Worm (Caenorhabditis elegans): ENCODE results near the gene abf-6.

Gene abf-6

ce11 chrX:12761778-12762177 is 32.1 kb upstream of the abf-6 start, which contains the start of gene cept-1:
cept-1 (plus strand) TSS chrX:12762078.
- TF ChIP-seq pes-1 (GFP tag; IDR thresholded peaks at IDR 0.05): no peak
- TF ChIP-seq ceh-36 (tag; optimal IDR thresholded peaks at IDR 0.05): no peak
- TF ChIP-seq hmbx-1 (tag; optimal IDR thresholded peaks at IDR 0.05): no peak
- no peak for TF ChIP-seq ets-7 (tag; optimal IDR thresholded peaks at IDR 0.05)
- no peak for TF ChIP-seq scrt-1 (GFP tag; IDR thresholded peaks at IDR 0.05)
- TF ChIP-seq sea-1 (GFP tag; conservative IDR thresholded peaks at IDR 0.05): no peak
- no peak for TF ChIP-seq B0310.2 (tag; optimal IDR thresholded peaks at IDR 0.05)
- TF ChIP-seq tbx-11 (GFP tag; IDR thresholded peaks at IDR 0.05): no peak
- no peak for TF ChIP-seq tbx-37 (GFP tag; conservative IDR thresholded peaks at IDR 0.05)
- TF ChIP-seq F13C5.2 (tag; optimal IDR thresholded peaks at IDR 0.05): no peak
- no peak for TF ChIP-seq hnd-1 (tag; optimal IDR thresholded peaks at IDR 0.05)

- TF ChIP-seq ceh-13 (GFP tag; optimal IDR thresholded peaks at IDR 0.05) (no peak), sea-1 (GFP tag; conservative IDR thresholded peaks at IDR 0.05) (no peak), ceh-36 (tag; optimal IDR thresholded peaks at IDR 0.05) (no peak), ama-1 (optimal IDR thresholded peaks at IDR 0.05) (no peak), hmbx-1 (tag; optimal IDR thresholded peaks at IDR 0.05) (no peak), tra-4 (tag; optimal IDR thresholded peaks at IDR 0.05) (no peak), scrt-1 (GFP tag; IDR thresholded peaks at IDR 0.05) (no peak), F13C5.2 (tag; optimal IDR thresholded peaks at IDR 0.05) (no peak), aly-1 (tag; optimal IDR thresholded peaks at IDR 0.05) (no peak)
These were observed 29.9 kb upstream of the abf-6 start for ce11 chrX:12764009-12764408.

- TF ChIP-seq hnd-1 (tag; optimal IDR thresholded peaks at IDR 0.05): no peak
- no peak for TF ChIP-seq tbx-11 (GFP tag; IDR thresholded peaks at IDR 0.05)
- no peak for TF ChIP-seq ceh-36 (tag; optimal IDR thresholded peaks at IDR 0.05)
- TF ChIP-seq pes-1 (GFP tag; IDR thresholded peaks at IDR 0.05): no peak
- TF ChIP-seq aly-1 (tag; optimal IDR thresholded peaks at IDR 0.05): no peak
- no peak for TF ChIP-seq B0310.2 (tag; optimal IDR thresholded peaks at IDR 0.05)
- no peak for TF ChIP-seq ceh-13 (GFP tag; optimal IDR thresholded peaks at IDR 0.05)
- no peak for TF ChIP-seq tbx-37 (GFP tag; conservative IDR thresholded peaks at IDR 0.05)
- no peak for TF ChIP-seq ets-7 (tag; optimal IDR thresholded peaks at IDR 0.05)
- TF ChIP-seq sea-1 (GFP tag; conservative IDR thresholded peaks at IDR 0.05): no peak
- no peak for TF ChIP-seq hmg-4 (GFP tag; optimal IDR thresholded peaks at IDR 0.05)
- no peak for TF ChIP-seq tra-4 (tag; optimal IDR thresholded peaks at IDR 0.05)
- TF ChIP-seq ama-1 (optimal IDR thresholded peaks at IDR 0.05): no peak
These were observed 24.2 kb upstream of the abf-6 start, which contains the start of gene ilc-17.1 for ce11 chrX:12769697-12770096. ilc-17.1 (minus strand) TSS chrX:12769797.

ce11 chrX:12780674-12781073 is 13.2 kb upstream of the abf-6 start:
- TF ChIP-seq ets-7 (tag; optimal IDR thresholded peaks at IDR 0.05) (no peak), F13C5.2 (tag; optimal IDR thresholded peaks at IDR 0.05) (no peak), flt-1 (GFP tag; IDR thresholded peaks at IDR 0.05) (no peak), hmg-4 (GFP tag; optimal IDR thresholded peaks at IDR 0.05) (no peak), ceh-13 (GFP tag; optimal IDR thresholded peaks at IDR 0.05) (no peak), ceh-36 (tag; optimal IDR thresholded peaks at IDR 0.05) (no peak), pes-1 (GFP tag; IDR thresholded peaks at IDR 0.05) (no peak)

- TF ChIP-seq tbx-11 (GFP tag; IDR thresholded peaks at IDR 0.05) (no peak), pes-1 (GFP tag; IDR thresholded peaks at IDR 0.05) (no peak), scrt-1 (GFP tag; IDR thresholded peaks at IDR 0.05) (no peak), tbx-37 (GFP tag; conservative IDR thresholded peaks at IDR 0.05) (no peak), hnd-1 (tag; optimal IDR thresholded peaks at IDR 0.05) (no peak), ceh-13 (GFP tag; optimal IDR thresholded peaks at IDR 0.05) (no peak), tra-4 (tag; optimal IDR thresholded peaks at IDR 0.05) (no peak), F13C5.2 (tag; optimal IDR thresholded peaks at IDR 0.05) (no peak), hmg-4 (GFP tag; optimal IDR thresholded peaks at IDR 0.05) (no peak), sea-1 (GFP tag; conservative IDR thresholded peaks at IDR 0.05) (no peak), ama-1 (optimal IDR thresholded peaks at IDR 0.05) (no peak), B0310.2 (tag; optimal IDR thresholded peaks at IDR 0.05) (no peak), flt-1 (GFP tag; IDR thresholded peaks at IDR 0.05) (no peak), hmbx-1 (tag; optimal IDR thresholded peaks at IDR 0.05) (no peak), aly-1 (tag; optimal IDR thresholded peaks at IDR 0.05) (no peak), ets-7 (tag; optimal IDR thresholded peaks at IDR 0.05) (no peak), ceh-36 (tag; optimal IDR thresholded peaks at IDR 0.05) (no peak)
These were observed 12.0 kb upstream of the abf-6 start, which contains the start of gene alh-13 for ce11 chrX:12781712-12782444. alh-13 (plus strand) TSS chrX:12782394.

- TF ChIP-seq pes-1 (GFP tag; IDR thresholded peaks at IDR 0.05): no peak
- TF ChIP-seq ceh-36 (tag; optimal IDR thresholded peaks at IDR 0.05): no peak
- no peak for TF ChIP-seq tra-4 (tag; optimal IDR thresholded peaks at IDR 0.05)
- no peak for TF ChIP-seq tbx-37 (GFP tag; conservative IDR thresholded peaks at IDR 0.05)
- no peak for TF ChIP-seq flt-1 (GFP tag; IDR thresholded peaks at IDR 0.05)
- no peak for TF ChIP-seq hmg-4 (GFP tag; optimal IDR thresholded peaks at IDR 0.05)
- no peak for TF ChIP-seq F13C5.2 (tag; optimal IDR thresholded peaks at IDR 0.05)
- TF ChIP-seq tbx-11 (GFP tag; IDR thresholded peaks at IDR 0.05): no peak
- TF ChIP-seq scrt-1 (GFP tag; IDR thresholded peaks at IDR 0.05): no peak
- no peak for TF ChIP-seq hmbx-1 (tag; optimal IDR thresholded peaks at IDR 0.05)
- TF ChIP-seq sea-1 (GFP tag; conservative IDR thresholded peaks at IDR 0.05): no peak
- TF ChIP-seq ets-7 (tag; optimal IDR thresholded peaks at IDR 0.05): no peak
These were observed 6.3 kb upstream of the abf-6 start, which contains the start of gene str-124 for ce11 chrX:12787624-12788023. str-124 (plus strand) TSS chrX:12787924.

- TF ChIP-seq flt-1 (GFP tag; IDR thresholded peaks at IDR 0.05): no peak
- no peak for TF ChIP-seq scrt-1 (GFP tag; IDR thresholded peaks at IDR 0.05)
- no peak for TF ChIP-seq F13C5.2 (tag; optimal IDR thresholded peaks at IDR 0.05)
- no peak for TF ChIP-seq ceh-13 (GFP tag; optimal IDR thresholded peaks at IDR 0.05)
These were observed 3.9 kb upstream of the abf-6 start, which contains the start of gene str-123 for ce11 chrX:12790036-12790435. str-123 (plus strand) TSS chrX:12790336.

Measured in whole organism, early embryonic.